Fruit fly (Drosophila melanogaster) S2 (cell line): ENCODE measurements around the gene Nup205.

Source experiments
- CG8478 ChIP-seq: fragments of >200 bp; optimal IDR thresholded peaks from 2 replicates; lab custom pipeline; 2018
- CTCF ChIP-seq, 2 experiments: fragments of >200 bp; optimal IDR thresholded peaks; 2 replicates each; lab custom pipeline; 2018

DNA sequence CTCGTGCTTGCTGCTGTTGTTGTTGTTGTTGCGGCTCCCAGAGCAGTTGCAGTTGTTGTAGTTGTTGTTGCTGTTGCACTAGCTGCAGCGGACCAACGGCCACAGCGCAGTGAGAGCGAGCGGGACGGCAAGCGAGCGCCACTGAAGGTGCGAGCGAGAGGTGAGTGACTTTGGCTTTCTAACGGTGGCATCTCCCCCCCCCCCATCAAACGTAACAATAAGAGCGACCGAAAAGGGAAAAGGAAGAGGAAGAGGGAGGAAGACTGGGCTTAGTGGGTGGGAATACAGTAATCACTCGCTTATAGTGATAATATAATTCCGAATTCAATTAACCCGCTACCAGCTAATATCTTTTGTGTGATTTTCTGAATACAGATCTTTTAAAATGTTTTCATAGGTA is 15.0 kb downstream of the Nup205 start:
- no peak for TF ChIP-seq CTCF (optimal IDR thresholded peaks at IDR 0.05; lab: Kevin White, UChicago)
- no peak for TF ChIP-seq CG8478 (lab: Kevin White, UChicago)
